Fruit fly (Drosophila melanogaster): ENCODE data around the gene Fmr1.

Fmr1 gene

DNA sequence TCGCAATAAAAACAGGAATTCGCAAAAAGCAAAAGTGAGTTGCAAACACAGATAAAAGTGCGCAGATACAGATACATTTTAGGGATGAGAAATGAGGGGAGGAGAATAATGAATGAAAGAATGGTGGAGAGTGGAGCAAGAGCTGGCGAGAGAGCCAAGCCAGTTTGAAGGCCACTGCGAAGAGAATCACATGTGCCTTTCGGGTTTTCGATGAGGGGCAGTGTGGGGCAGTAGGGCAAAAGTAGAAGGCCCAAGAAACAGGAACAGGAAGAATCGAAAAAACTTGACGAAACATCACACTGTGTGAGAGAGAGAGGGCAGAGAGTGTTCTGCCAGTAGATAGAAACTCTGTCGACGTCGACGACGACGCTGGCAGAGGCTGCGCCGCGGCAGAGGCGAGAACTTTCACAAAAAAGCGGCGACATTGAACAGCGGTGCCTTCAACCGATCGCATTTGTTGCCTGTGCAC is 25.7 kb downstream of the Fmr1 start:
- TF ChIP-seq CrebA (GFP tag; optimal IDR thresholded peaks at IDR 0.05; ENCODE audit: borderline replicate concordance) (peak; percentile 40), Dfd (GFP tag; optimal IDR thresholded peaks at IDR 0.05) (no peak), fru (GFP tag; optimal IDR thresholded peaks at IDR 0.05) (peak; percentile 70), foxo (GFP tag; optimal IDR thresholded peaks at IDR 0.05) (no peak), Hr83 (GFP tag; optimal IDR thresholded peaks at IDR 0.05; ENCODE audit: poor library complexity, severe bottlenecking) (peak; percentile 58), psq (GFP tag; optimal IDR thresholded peaks at IDR 0.05) (peak; percentile 97), dl (GFP tag; optimal IDR thresholded peaks at IDR 0.05; ENCODE audit: insufficient read depth in 1 of 2, partially characterized antibody in 2 of 2) (peak; percentile 50 to 71), Dif (GFP tag; optimal IDR thresholded peaks at IDR 0.05; ENCODE audit: partially characterized antibody) (peak; percentile 76)

DNA sequence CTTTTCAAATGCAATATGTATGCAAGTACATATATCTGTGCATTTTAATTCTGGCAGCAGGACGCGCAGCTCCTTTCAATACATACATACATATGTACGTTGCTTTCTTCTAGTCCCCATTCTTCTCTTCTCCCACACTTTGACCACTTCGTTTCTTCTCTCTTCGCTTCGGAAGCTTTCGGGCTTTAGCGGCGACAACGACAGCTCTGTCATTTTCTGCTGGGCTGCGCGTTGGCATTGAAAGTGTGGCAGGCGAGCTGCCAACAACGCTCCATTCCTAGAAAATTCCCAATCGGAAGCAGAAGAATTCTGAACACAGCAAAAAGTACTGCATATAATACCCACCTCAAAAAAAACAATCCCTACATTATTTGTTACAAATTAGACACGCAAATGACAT is 26.8 kb downstream of the Fmr1 start:
- TF ChIP-seq Dif (GFP tag; optimal IDR thresholded peaks at IDR 0.05; ENCODE audit: partially characterized antibody) (peak; percentile 11), OdsH (GFP tag; optimal IDR thresholded peaks at IDR 0.05) (no peak), Vsx2 (GFP tag; optimal IDR thresholded peaks at IDR 0.05; ENCODE audit: partially characterized antibody) (peak; percentile 63)

DNA sequence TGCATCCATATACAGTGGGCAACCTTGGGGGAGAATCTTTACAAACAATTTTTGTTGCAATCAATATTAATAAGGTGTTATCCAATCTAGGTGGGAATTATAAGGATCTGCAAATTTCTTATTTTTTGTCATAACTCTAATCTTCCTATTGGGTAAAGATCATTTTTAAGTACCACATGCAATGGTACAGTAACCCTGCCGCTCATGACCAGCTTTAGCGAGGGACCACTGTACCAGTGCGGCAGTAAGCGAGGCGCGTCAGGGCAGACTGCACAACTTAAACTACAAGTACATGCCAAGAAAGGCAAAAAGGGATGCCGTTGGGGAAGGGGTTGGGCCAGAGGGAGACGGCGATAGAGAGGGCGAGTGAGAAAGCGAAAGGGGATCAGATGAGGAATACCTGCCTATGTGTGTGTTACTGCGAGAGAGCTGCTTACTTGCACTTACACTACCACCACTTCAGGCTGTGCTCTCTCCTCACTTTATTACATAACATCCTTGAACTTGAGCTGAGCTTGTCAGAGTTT is 27.3 kb downstream of the Fmr1 start:
- TF ChIP-seq Dfd (GFP tag; optimal IDR thresholded peaks at IDR 0.05) (no peak), N (GFP tag; optimal IDR thresholded peaks at IDR 0.05) (peak; percentile 16), Hnf4 (GFP tag; optimal IDR thresholded peaks at IDR 0.05) (peak; percentile 84), dl (GFP tag; optimal IDR thresholded peaks at IDR 0.05; ENCODE audit: insufficient read depth in 1 of 2, partially characterized antibody in 2 of 2) (peak; percentile 8 to 29), GATAd (GFP tag; optimal IDR thresholded peaks at IDR 0.05) (no peak), CG9705 (GFP tag; optimal IDR thresholded peaks at IDR 0.05) (peak; percentile 78), Mio (GFP tag; optimal IDR thresholded peaks at IDR 0.05) (peak; percentile 45), dsf (GFP tag; optimal IDR thresholded peaks at IDR 0.05; ENCODE audit: borderline replicate concordance) (no peak), pan (optimal IDR thresholded peaks at IDR 0.05) (no peak), Hr83 (GFP tag; optimal IDR thresholded peaks at IDR 0.05; ENCODE audit: poor library complexity, severe bottlenecking) (peak; percentile 39), Hr78 (GFP tag; optimal IDR thresholded peaks at IDR 0.05) (no peak), lola (GFP tag; optimal IDR thresholded peaks at IDR 0.05) (no peak), dmrt93B (GFP tag; optimal IDR thresholded peaks at IDR 0.05) (peak; percentile 78), brk (GFP tag; optimal IDR thresholded peaks at IDR 0.05) (peak; percentile 76), Abd-B (GFP tag; optimal IDR thresholded peaks at IDR 0.05) (no peak), sage (GFP tag; optimal IDR thresholded peaks at IDR 0.05) (peak; percentile 68), h (GFP tag; optimal IDR thresholded peaks at IDR 0.05) (peak; percentile 93), HLH106 (tag; optimal IDR thresholded peaks at IDR 0.05) (peak; percentile 91), rgr (GFP tag; optimal IDR thresholded peaks at IDR 0.05) (peak; percentile 90), Sp1 (GFP tag; optimal IDR thresholded peaks at IDR 0.05) (peak; percentile 90), OdsH (GFP tag; optimal IDR thresholded peaks at IDR 0.05) (peak; percentile 92), tai (GFP tag; optimal IDR thresholded peaks at IDR 0.05) (peak; percentile 73), Dif (GFP tag; optimal IDR thresholded peaks at IDR 0.05; ENCODE audit: partially characterized antibody) (peak; percentile 56), usp (GFP tag; optimal IDR thresholded peaks at IDR 0.05) (no peak), foxo (GFP tag; optimal IDR thresholded peaks at IDR 0.05) (peak; percentile 38 to 94), ey (GFP tag; optimal IDR thresholded peaks at IDR 0.05) (peak; percentile 94), jim (GFP tag; optimal IDR thresholded peaks at IDR 0.05) (no peak), Myc (optimal IDR thresholded peaks at IDR 0.05) (no peak), CrebA (GFP tag; optimal IDR thresholded peaks at IDR 0.05; ENCODE audit: borderline replicate concordance) (no peak), fru (GFP tag; optimal IDR thresholded peaks at IDR 0.05) (peak; percentile 99), Vsx2 (GFP tag; optimal IDR thresholded peaks at IDR 0.05; ENCODE audit: partially characterized antibody) (no peak), Rel (GFP tag; optimal IDR thresholded peaks at IDR 0.05) (no peak), Rel (tag; optimal IDR thresholded peaks at IDR 0.05) (peak; percentile 50), psq (GFP tag; optimal IDR thresholded peaks at IDR 0.05) (peak; percentile 84), CG32264 (GFP tag; optimal IDR thresholded peaks at IDR 0.05) (peak; percentile 74), woc (GFP tag; optimal IDR thresholded peaks at IDR 0.05) (peak; percentile 97), br (GFP tag; optimal IDR thresholded peaks at IDR 0.05) (peak; percentile 93), sv (GFP tag; optimal IDR thresholded peaks at IDR 0.05) (no peak), Jra (GFP tag; optimal IDR thresholded peaks at IDR 0.05) (peak; percentile 57)
